Fruit fly (Drosophila melanogaster) whole organism, prepupa: ENCODE measurements around the gene Ythdc1.

Source experiments
- Blimp-1 ChIP-seq: fragments of 200-800 bp; sonication (Bioruptor generic); optimal IDR thresholded peaks from 3 replicates; lab custom pipeline; 2017; ENCODE audit warnings: missing biosample characterization, missing genetic modification characterization, mild to moderate bottlenecking, moderate library complexity, missing genetic modification reagents
- CG10631 ChIP-seq: fragments of 200-800 bp; sonication (Bioruptor generic); optimal IDR thresholded peaks from 2 replicates; lab custom pipeline; 2016; ENCODE audit warnings: missing biosample characterization, missing genetic modification characterization
- CG15336 ChIP-seq: fragments of 200-800 bp; sonication (Bioruptor generic); IDR thresholded peaks from 2 replicates; pipeline ENCODE4 v1.3.6; 2022; ENCODE audit warnings: missing biosample characterization, missing genetic modification characterization
- CG1621 ChIP-seq: fragments of 200-800 bp; sonication (Bioruptor generic); optimal IDR thresholded peaks from 3 replicates; lab custom pipeline; 2018; ENCODE audit warnings: missing biosample characterization, mild to moderate bottlenecking, missing genetic modification characterization
- CG16779 ChIP-seq: fragments of 200-800 bp; sonication (Bioruptor generic); optimal IDR thresholded peaks from 3 replicates; lab custom pipeline; 2017; ENCODE audit warnings: missing biosample characterization, mild to moderate bottlenecking, missing genetic modification characterization
- CG3032 ChIP-seq: fragments of 200-800 bp; optimal IDR thresholded peaks from 2 replicates; lab custom pipeline; 2019; ENCODE audit warnings: missing biosample characterization, mild to moderate bottlenecking, missing genetic modification characterization, moderate library complexity
- CG32006 ChIP-seq: fragments of 200-800 bp; sonication (Bioruptor generic); optimal IDR thresholded peaks from 3 replicates; lab custom pipeline; 2017; ENCODE audit warnings: missing biosample characterization, mild to moderate bottlenecking, missing genetic modification characterization
- CG34406 ChIP-seq: fragments of 200-800 bp; sonication (Bioruptor generic); optimal IDR thresholded peaks from 3 replicates; lab custom pipeline; 2016; ENCODE audit warnings: missing biosample characterization, missing genetic modification characterization
- CG4318 ChIP-seq: fragments of 200-800 bp; sonication (Bioruptor generic); optimal IDR thresholded peaks from 3 replicates; lab custom pipeline; 2017; ENCODE audit warnings: missing biosample characterization, mild to moderate bottlenecking, missing genetic modification characterization
- CG6163 ChIP-seq: fragments of 200-800 bp; sonication (Bioruptor generic); IDR thresholded peaks from 3 replicates; pipeline ENCODE4 v1.3.6; 2022; ENCODE audit warnings: missing biosample characterization, missing genetic modification characterization
- CG6276 ChIP-seq: fragments of 200-800 bp; sonication (Bioruptor generic); optimal IDR thresholded peaks from 2 replicates; lab custom pipeline; 2017; ENCODE audit warnings: missing biosample characterization, mild to moderate bottlenecking, missing genetic modification characterization
- CG6792 ChIP-seq: fragments of 200-800 bp; sonication (Bioruptor generic); optimal IDR thresholded peaks from 3 replicates; lab custom pipeline; 2016; ENCODE audit warnings: missing biosample characterization, missing genetic modification characterization
- CG6808 ChIP-seq: fragments of 200-800 bp; sonication (Bioruptor generic); optimal IDR thresholded peaks from 3 replicates; lab custom pipeline; 2017; ENCODE audit warnings: missing biosample characterization, missing genetic modification characterization, mild to moderate bottlenecking, moderate library complexity, missing genetic modification reagents
- CG6854 ChIP-seq: fragments of 200-800 bp; sonication (Bioruptor generic); optimal IDR thresholded peaks from 2 replicates; lab custom pipeline; 2017; ENCODE audit warnings: missing biosample characterization, mild to moderate bottlenecking, missing genetic modification characterization
- CG7368 ChIP-seq: fragments of 200-800 bp; sonication (Bioruptor generic); optimal IDR thresholded peaks from 3 replicates; lab custom pipeline; 2016; ENCODE audit warnings: missing biosample characterization, missing genetic modification characterization
- CG8119 ChIP-seq: fragments of 200-800 bp; sonication (Bioruptor generic); IDR thresholded peaks from 3 replicates; pipeline ENCODE4 v1.3.6; 2022; ENCODE audit warnings: missing biosample characterization, missing genetic modification characterization
- CG8319 ChIP-seq: fragments of 200-800 bp; sonication (Bioruptor generic); optimal IDR thresholded peaks from 3 replicates; lab custom pipeline; 2016; ENCODE audit warnings: missing biosample characterization, missing genetic modification characterization
- CG8632 ChIP-seq: fragments of 200-800 bp; sonication (Bioruptor generic); optimal IDR thresholded peaks from 3 replicates; lab custom pipeline; 2016; ENCODE audit warnings: missing biosample characterization, missing genetic modification characterization
- CG9139 ChIP-seq: fragments of 200-800 bp; sonication (Bioruptor generic); optimal IDR thresholded peaks from 3 replicates; lab custom pipeline; 2017; ENCODE audit warnings: missing biosample characterization, mild to moderate bottlenecking, missing genetic modification characterization
- Eip75B ChIP-seq: fragments of 200-800 bp; sonication (Bioruptor generic); optimal IDR thresholded peaks from 3 replicates; lab custom pipeline; 2016; ENCODE audit warnings: missing biosample characterization, missing genetic modification characterization
- Eip93F ChIP-seq: fragments of 200-800 bp; sonication (Bioruptor generic); optimal IDR thresholded peaks from 2 replicates; lab custom pipeline; 2016; ENCODE audit warnings: missing biosample characterization, mild to moderate bottlenecking, missing genetic modification characterization
- Ets21C ChIP-seq: fragments of 200-800 bp; sonication (Bioruptor generic); optimal IDR thresholded peaks from 3 replicates; lab custom pipeline; 2016; ENCODE audit warnings: missing biosample characterization, missing genetic modification characterization
- Ets96B ChIP-seq: fragments of 200-800 bp; optimal IDR thresholded peaks from 2 replicates; lab custom pipeline; 2019; ENCODE audit warnings: missing biosample characterization, mild to moderate bottlenecking, missing genetic modification characterization, moderate library complexity
- Gug ChIP-seq: fragments of 200-800 bp; sonication (Bioruptor generic); IDR thresholded peaks from 2 replicates; pipeline ENCODE4 v1.3.6; 2022; ENCODE audit warnings: missing biosample characterization, missing genetic modification characterization
- Hr38 ChIP-seq: sonication (Bioruptor generic); optimal IDR thresholded peaks from 2 replicates; lab custom pipeline; 2016; ENCODE audit warnings: missing biosample characterization, missing genetic modification characterization
- Hr4 ChIP-seq: fragments of 200-800 bp; sonication (Bioruptor generic); optimal IDR thresholded peaks from 3 replicates; lab custom pipeline; 2016; ENCODE audit warnings: missing biosample characterization, missing genetic modification characterization
- Met ChIP-seq: fragments of 200-800 bp; sonication (Bioruptor generic); optimal IDR thresholded peaks from 3 replicates; lab custom pipeline; 2016; ENCODE audit warnings: missing biosample characterization, missing genetic modification characterization
- OdsH ChIP-seq: fragments of 200-800 bp; sonication (Bioruptor generic); optimal IDR thresholded peaks from 3 replicates; lab custom pipeline; 2016; ENCODE audit warnings: missing biosample characterization, missing genetic modification characterization
- Smox ChIP-seq: fragments of 200-800 bp; sonication (Bioruptor generic); optimal IDR thresholded peaks from 3 replicates; lab custom pipeline; 2016; ENCODE audit warnings: missing biosample characterization, missing genetic modification characterization
- Sox102F ChIP-seq: fragments of 200-800 bp; sonication (Bioruptor generic); optimal IDR thresholded peaks from 2 replicates; lab custom pipeline; 2016; ENCODE audit warnings: missing biosample characterization, mild to moderate bottlenecking, missing genetic modification characterization
- achi ChIP-seq: fragments of 200-800 bp; sonication (Bioruptor generic); optimal IDR thresholded peaks from 3 replicates; lab custom pipeline; 2016; ENCODE audit warnings: missing biosample characterization, missing genetic modification characterization
- cyc ChIP-seq: fragments of 200-800 bp; sonication (Bioruptor generic); optimal IDR thresholded peaks from 3 replicates; lab custom pipeline; 2016; ENCODE audit warnings: missing biosample characterization, missing genetic modification characterization
- dac ChIP-seq: fragments of 200-800 bp; sonication (Bioruptor generic); optimal IDR thresholded peaks from 2 replicates; lab custom pipeline; 2017; ENCODE audit warnings: missing biosample characterization, mild to moderate bottlenecking, missing genetic modification characterization
- dsx ChIP-seq: fragments of 200-800 bp; optimal IDR thresholded peaks from 3 replicates; lab custom pipeline; 2019; ENCODE audit warnings: missing biosample characterization, mild to moderate bottlenecking, missing genetic modification characterization, moderate library complexity; ENCODE audit not compliant: poor library complexity, severe bottlenecking
- esn ChIP-seq: fragments of 200-800 bp; sonication (Bioruptor generic); optimal IDR thresholded peaks from 2 replicates; lab custom pipeline; 2016; ENCODE audit warnings: missing biosample characterization, mild to moderate bottlenecking, missing genetic modification characterization, moderate library complexity
- fd59A ChIP-seq: fragments of 200-800 bp; sonication (Bioruptor generic); optimal IDR thresholded peaks from 2 replicates; lab custom pipeline; 2017; ENCODE audit warnings: missing biosample characterization, mild to moderate bottlenecking, missing genetic modification characterization, missing genetic modification reagents
- fd85E ChIP-seq: fragments of 200-800 bp; sonication (Bioruptor generic); optimal IDR thresholded peaks from 3 replicates; lab custom pipeline; 2016; ENCODE audit warnings: missing biosample characterization, missing genetic modification characterization
- fkh ChIP-seq: fragments of 200-800 bp; sonication (Bioruptor generic); optimal IDR thresholded peaks from 3 replicates; lab custom pipeline; 2017; ENCODE audit warnings: missing biosample characterization, mild to moderate bottlenecking, missing genetic modification characterization, moderate library complexity
- lz ChIP-seq: fragments of 200-800 bp; sonication (Bioruptor generic); optimal IDR thresholded peaks from 3 replicates; lab custom pipeline; 2016; ENCODE audit warnings: missing biosample characterization, missing genetic modification characterization
- net ChIP-seq: fragments of 200-800 bp; sonication (Bioruptor generic); optimal IDR thresholded peaks from 3 replicates; lab custom pipeline; 2016; ENCODE audit warnings: missing biosample characterization, missing genetic modification characterization
- pdm3 ChIP-seq: fragments of 200-800 bp; sonication (Bioruptor generic); optimal IDR thresholded peaks from 3 replicates; lab custom pipeline; 2016; ENCODE audit warnings: missing biosample characterization, missing genetic modification characterization
- spab ChIP-seq: fragments of 200-800 bp; sonication (Bioruptor generic); optimal IDR thresholded peaks from 2 replicates; lab custom pipeline; 2017; ENCODE audit warnings: missing biosample characterization, mild to moderate bottlenecking, missing genetic modification characterization, missing genetic modification reagents
- ss ChIP-seq, 2 experiments: fragments of 200-800 bp; sonication (Bioruptor generic); optimal IDR thresholded peaks; 2 replicates in 1 of 2; 3 replicates in 1 of 2; lab custom pipeline; 2017 to 2018; ENCODE audit warnings: mild to moderate bottlenecking in 2 of 2, missing biosample characterization in 2 of 2, missing genetic modification characterization in 2 of 2, moderate library complexity in 1 of 2
- svp ChIP-seq: fragments of 200-800 bp; sonication (Bioruptor generic); peaks from one replicate; lab custom pipeline; 2016; ENCODE audit warnings: missing biosample characterization, missing genetic modification characterization
- topi ChIP-seq: fragments of 200-800 bp; sonication (Bioruptor generic); optimal IDR thresholded peaks from 3 replicates; lab custom pipeline; 2016; ENCODE audit warnings: missing biosample characterization, missing genetic modification characterization
- vri ChIP-seq: fragments of 200-800 bp; sonication (Bioruptor generic); optimal IDR thresholded peaks from 3 replicates; lab custom pipeline; 2016; ENCODE audit warnings: missing biosample characterization, mild to moderate bottlenecking, missing genetic modification characterization

Ythdc1 gene

DNA sequence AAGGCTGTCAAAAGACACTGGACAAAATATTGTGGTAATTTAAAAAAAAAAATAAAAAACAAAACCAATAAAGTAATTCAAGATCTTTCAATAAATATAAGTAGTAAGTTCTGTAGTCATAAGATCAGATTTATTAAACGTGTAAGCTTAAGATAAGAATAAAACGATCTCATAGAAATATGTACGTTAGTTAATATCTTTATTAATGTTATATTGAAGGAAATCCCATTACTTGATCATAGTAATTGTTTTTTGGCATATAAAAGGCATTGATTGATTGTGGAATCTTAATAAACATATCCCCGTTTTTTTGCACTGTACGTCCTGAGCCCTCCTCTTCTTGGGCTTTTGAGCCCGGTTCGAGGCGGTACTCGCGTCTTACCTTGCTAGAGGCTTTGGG lies 30.7 kb downstream of the Ythdc1 start (continued):
- TF ChIP-seq Blimp-1 (GFP tag; lab: Kevin White, UChicago) = peak; percentile 65
- TF ChIP-seq CG10631 = peak; percentile 69
- no peak; the same call in 2 of the 3 replicates for TF ChIP-seq CG8119
- TF ChIP-seq CG6808 (GFP tag; lab: Kevin White, UChicago) = peak; percentile 1
- TF ChIP-seq Smox (GFP tag; lab: Kevin White, UChicago) = peak; percentile 88
- no peak for TF ChIP-seq CG6163
- TF ChIP-seq CG3032 = peak; percentile 6
- no peak for TF ChIP-seq Gug
- peak; percentile 8 to 13 for TF ChIP-seq ss (GFP tag; optimal IDR thresholded peaks at IDR 0.05; lab: Kevin White, UChicago)
- TF ChIP-seq esn (GFP tag; lab: Kevin White, UChicago) = peak; percentile 93
- no peak for TF ChIP-seq CG16779 (tag; lab: Kevin White, UChicago)
- TF ChIP-seq OdsH (GFP tag; lab: Kevin White, UChicago) = peak; percentile 75
- peak; percentile 85 for TF ChIP-seq CG34406 (GFP tag; lab: Kevin White, UChicago)
- TF ChIP-seq CG8632 (GFP tag; lab: Kevin White, UChicago) = peak; percentile 81
- TF ChIP-seq net = peak; percentile 63
- no peak for TF ChIP-seq fkh (GFP tag; lab: Kevin White, UChicago)
- peak; percentile 68 for TF ChIP-seq pdm3 (GFP tag; lab: Kevin White, UChicago)
- peak; percentile 42 for TF ChIP-seq CG15336 (GFP tag; lab: Robert Waterston, UW)
- TF ChIP-seq cyc (GFP tag; lab: Kevin White, UChicago) = peak; percentile 74

dm6 chr3L:3342307-3342940 lies 31.5 kb downstream of the Ythdc1 start:
- peak; percentile 53 for TF ChIP-seq CG6808 (GFP tag; lab: Kevin White, UChicago)
- peak; percentile 67 for TF ChIP-seq cyc (GFP tag; lab: Kevin White, UChicago)
- peak; percentile 69 for TF ChIP-seq net
- TF ChIP-seq Ets96B (tag; lab: Kevin White, UChicago) = peak; percentile 70
- no peak for TF ChIP-seq dac (GFP tag; lab: Kevin White, UChicago)
- TF ChIP-seq Met (GFP tag; lab: Kevin White, UChicago) = peak; percentile 86
- TF ChIP-seq CG8632 (GFP tag; lab: Kevin White, UChicago) = peak; percentile 71
- peak; percentile 72 for TF ChIP-seq Ets21C
- TF ChIP-seq vri (GFP tag; lab: Kevin White, UChicago) = peak; percentile 79
- peak; percentile 84 for TF ChIP-seq dsx (GFP tag; lab: Kevin White, UChicago)
- TF ChIP-seq CG8119 = peak; percentile 44; the same call in 2 of the 3 replicates
- TF ChIP-seq esn (GFP tag; lab: Kevin White, UChicago) = peak; percentile 82
- peak; percentile 71 for TF ChIP-seq CG10631
- peak; percentile 46 for TF ChIP-seq fd59A
- peak; percentile 57 for TF ChIP-seq OdsH (GFP tag; lab: Kevin White, UChicago)
- peak; percentile 23 for TF ChIP-seq CG32006 (GFP tag; lab: Kevin White, UChicago)
- TF ChIP-seq CG16779 (tag; lab: Kevin White, UChicago) = peak; percentile 15
- peak; percentile 79 for TF ChIP-seq Eip75B
- peak; percentile 15 for TF ChIP-seq CG8319 (GFP tag; lab: Kevin White, UChicago)
- peak; percentile 25 for TF ChIP-seq Hr4 (GFP tag; lab: Kevin White, UChicago)
- TF ChIP-seq Blimp-1 (GFP tag; lab: Kevin White, UChicago) = peak; percentile 23
- TF ChIP-seq Gug = peak; percentile 28; the same call in 1 of the 2 replicates
- peak; percentile 72 for TF ChIP-seq Eip93F (GFP tag; lab: Kevin White, UChicago)
- TF ChIP-seq fkh (GFP tag; lab: Kevin White, UChicago) = no peak
- no peak for TF ChIP-seq CG6276 (GFP tag; lab: Kevin White, UChicago)
- peak; percentile 61 for TF ChIP-seq CG34406 (GFP tag; lab: Kevin White, UChicago)
- no peak for TF ChIP-seq Hr38 (GFP tag; lab: Kevin White, UChicago)
- TF ChIP-seq CG4318 = no peak
- peak; percentile 86 for TF ChIP-seq Sox102F
- peak; percentile 60; the same call in 2 of the 3 replicates for TF ChIP-seq CG6163
- TF ChIP-seq fd85E (GFP tag; lab: Kevin White, UChicago) = peak; percentile 24
- TF ChIP-seq topi (GFP tag; lab: Kevin White, UChicago) = peak; percentile 75
- TF ChIP-seq lz (GFP tag; lab: Kevin White, UChicago) = peak; percentile 78
- peak; percentile 50 for TF ChIP-seq achi (GFP tag; lab: Kevin White, UChicago)
- TF ChIP-seq CG1621 (tag; lab: Kevin White, UChicago) = peak; percentile 71
- TF ChIP-seq CG6854 (GFP tag; lab: Kevin White, UChicago) = peak; percentile 64
- peak; percentile 89 for TF ChIP-seq svp (GFP tag; lab: Kevin White, UChicago)
- TF ChIP-seq CG6792 (GFP tag; lab: Kevin White, UChicago) = peak; percentile 77
- TF ChIP-seq CG7368 (GFP tag; lab: Kevin White, UChicago) = peak; percentile 36
- TF ChIP-seq CG9139 (GFP tag; lab: Kevin White, UChicago) = no peak
- TF ChIP-seq spab (GFP tag; lab: Kevin White, UChicago) = peak; percentile 57
